Worm (Caenorhabditis elegans) whole organism, midembryonic: ENCODE data around the gene msrp-5.

Experiments used
- cog-1 ChIP-seq: sonication (generic microtip); optimal IDR thresholded peaks from 2 replicates; lab custom pipeline; 2016; ENCODE audit warnings: missing genetic modification characterization, missing compliant biosample characterization
- flt-1 ChIP-seq: fragments of 200-800 bp; sonication (Bioruptor generic); IDR thresholded peaks from 2 replicates; pipeline ENCODE4 v1.3.6; 2022; ENCODE audit warnings: missing genetic modification characterization, missing compliant biosample characterization
- klf-2 ChIP-seq: fragments of 200-800 bp; sonication (Bioruptor generic); conservative IDR thresholded peaks from 2 replicates; pipeline ENCODE4 v1.3.6; 2022; ENCODE audit warnings: missing genetic modification reagents, missing genetic modification characterization, missing compliant biosample characterization
- ref-1 ChIP-seq: fragments of 200-800 bp; sonication (Bioruptor generic); conservative IDR thresholded peaks from 2 replicates; pipeline ENCODE4 v1.3.6; 2022; ENCODE audit warnings: missing genetic modification reagents, missing genetic modification characterization, missing compliant biosample characterization

DNA sequence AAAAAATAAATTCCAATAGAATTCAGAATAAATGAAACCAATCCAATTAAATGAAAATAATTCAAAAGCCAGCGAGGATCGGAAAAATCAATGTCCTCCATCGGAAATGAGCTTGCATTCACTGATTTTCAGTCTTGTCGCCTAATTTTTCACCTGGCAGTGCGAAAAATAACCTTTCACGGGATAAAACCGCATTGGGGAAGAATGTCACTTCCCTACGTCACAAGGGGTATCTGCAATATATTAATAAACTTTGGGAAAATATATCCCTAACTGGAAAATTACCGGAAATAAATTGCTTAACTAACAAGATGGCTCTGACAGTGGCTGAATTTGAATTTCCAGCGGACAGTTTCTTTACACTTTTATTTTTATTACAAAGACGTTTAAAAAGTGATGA is 11.4 kb upstream of the msrp-5 start, which contains the start of gene sri-77:
- TF ChIP-seq ref-1 (no peak), cog-1 (tag; lab: Kevin White, UChicago) (no peak), flt-1 (GFP tag; lab: Robert Waterston, UW) (no peak), klf-2 (no peak)
